Fruit fly (Drosophila melanogaster) whole organism, embryonic: Measurements from ENCODE around the gene CG3277.

Source experiments
- Ada2b ChIP-seq: fragments of 200-800 bp; sonication (Bioruptor generic); IDR thresholded peaks from 2 replicates; pipeline ENCODE4 v1.3.6; 2022; ENCODE audit warnings: missing biosample characterization, missing genetic modification characterization
- Atf-2 ChIP-seq: fragments of 200-800 bp; sonication (Bioruptor generic); optimal IDR thresholded peaks from 2 replicates; lab custom pipeline; 2016; ENCODE audit warnings: missing biosample characterization, missing genetic modification characterization
- BtbVII ChIP-seq: fragments of 200-800 bp; sonication (Bioruptor generic); optimal IDR thresholded peaks from 3 replicates; lab custom pipeline; 2017; ENCODE audit warnings: missing biosample characterization, mild to moderate bottlenecking, missing genetic modification characterization
- C15 ChIP-seq: fragments of 200-800 bp; sonication (Bioruptor generic); IDR thresholded peaks from 3 replicates; pipeline ENCODE4 v1.3.6; 2022; ENCODE audit warnings: missing biosample characterization, missing genetic modification characterization
- CG11696 ChIP-seq: fragments of 200-800 bp; sonication (Bioruptor generic); IDR thresholded peaks from 2 replicates; pipeline ENCODE4 v1.3.6; 2022; ENCODE audit warnings: missing biosample characterization, missing genetic modification characterization
- CG1233 ChIP-seq: fragments of 200-800 bp; sonication (Bioruptor generic); optimal IDR thresholded peaks from 4 replicates; lab custom pipeline; 2018; ENCODE audit warnings: missing biosample characterization, mild to moderate bottlenecking, missing genetic modification characterization
- CG13296 ChIP-seq: fragments of 200-800 bp; sonication (Bioruptor generic); optimal IDR thresholded peaks from 3 replicates; lab custom pipeline; 2018; ENCODE audit warnings: missing biosample characterization, mild to moderate bottlenecking, missing genetic modification characterization
- CG14667 ChIP-seq: fragments of 200-800 bp; sonication (Bioruptor generic); IDR thresholded peaks from 2 replicates; pipeline ENCODE4 v1.3.6; 2022; ENCODE audit warnings: missing biosample characterization, missing genetic modification characterization
- CG15696 ChIP-seq: fragments of 200-800 bp; sonication (Bioruptor generic); optimal IDR thresholded peaks from 2 replicates; lab custom pipeline; 2019; ENCODE audit warnings: missing biosample characterization, mild to moderate bottlenecking, missing genetic modification characterization, moderate library complexity
- CG17829 ChIP-seq: fragments of 200-800 bp; optimal IDR thresholded peaks from 2 replicates; lab custom pipeline; 2019; ENCODE audit warnings: missing biosample characterization, mild to moderate bottlenecking, missing genetic modification characterization, moderate library complexity
- CG18619 ChIP-seq: fragments of 200-800 bp; sonication (Bioruptor generic); optimal IDR thresholded peaks from 3 replicates; lab custom pipeline; 2017; ENCODE audit warnings: missing biosample characterization, mild to moderate bottlenecking, missing genetic modification characterization
- CG31365 ChIP-seq: fragments of 200-800 bp; sonication (Bioruptor generic); optimal IDR thresholded peaks from 2 replicates; lab custom pipeline; 2018; ENCODE audit warnings: missing biosample characterization, mild to moderate bottlenecking, missing genetic modification characterization
- CG3281 ChIP-seq: fragments of 200-800 bp; sonication (Bioruptor generic); optimal IDR thresholded peaks from 3 replicates; lab custom pipeline; 2017; ENCODE audit warnings: missing biosample characterization, mild to moderate bottlenecking, missing genetic modification characterization
- CG3726 ChIP-seq: fragments of 200-800 bp; sonication (Bioruptor generic); IDR thresholded peaks from 3 replicates; pipeline ENCODE4, ENCODE4 v1.3.6; 2022; ENCODE audit warnings: missing biosample characterization, missing genetic modification characterization
- CG3847 ChIP-seq: fragments of 200-800 bp; sonication (Bioruptor generic); IDR thresholded peaks from 2 replicates; pipeline ENCODE4 v1.3.6; 2022; ENCODE audit warnings: missing biosample characterization, missing genetic modification characterization
- CG4360 ChIP-seq: fragments of 200-800 bp; sonication (Bioruptor generic); IDR thresholded peaks from 2 replicates; pipeline ENCODE4 v1.3.6; 2022; ENCODE audit warnings: missing biosample characterization, missing genetic modification characterization
- CG5180 ChIP-seq: fragments of 200-800 bp; sonication (Bioruptor generic); optimal IDR thresholded peaks from 3 replicates; lab custom pipeline; 2017; ENCODE audit warnings: missing biosample characterization, missing genetic modification characterization, mild to moderate bottlenecking, moderate library complexity, missing genetic modification reagents
- CG6813 ChIP-seq: fragments of 200-800 bp; sonication (Bioruptor generic); optimal IDR thresholded peaks from 2 replicates; lab custom pipeline; 2017; ENCODE audit warnings: missing biosample characterization, missing genetic modification characterization, mild to moderate bottlenecking, moderate library complexity, missing genetic modification reagents
- CG8281 ChIP-seq: fragments of 200-800 bp; sonication (Bioruptor generic); optimal IDR thresholded peaks from 2 replicates; lab custom pipeline; 2018; ENCODE audit warnings: missing biosample characterization, mild to moderate bottlenecking, missing genetic modification characterization, moderate library complexity
- CG8359 ChIP-seq: fragments of 200-800 bp; sonication (Bioruptor generic); optimal IDR thresholded peaks from 2 replicates; lab custom pipeline; 2017; ENCODE audit warnings: missing biosample characterization, mild to moderate bottlenecking, missing genetic modification characterization, borderline replicate concordance
- CG8478 ChIP-seq: fragments of >200 bp; optimal IDR thresholded peaks from 2 replicates; lab custom pipeline; 2018
- Gsc ChIP-seq: fragments of 200-800 bp; sonication (Bioruptor generic); IDR thresholded peaks from 2 replicates; pipeline ENCODE4 v1.3.6; 2022; ENCODE audit warnings: missing biosample characterization, missing genetic modification characterization
- Hr78 ChIP-seq, 2 experiments: fragments of 200-800 bp in 1 of 2; fragments of >200 bp in 1 of 2; sonication (Bioruptor generic) in 1 of 2; optimal IDR thresholded peaks; 2 replicates each; lab custom pipeline; 2017 to 2019; ENCODE audit warnings: missing biosample characterization in 2 of 2, missing genetic modification characterization in 2 of 2, mild to moderate bottlenecking in 1 of 2, moderate library complexity in 1 of 2
- Mrtf ChIP-seq: fragments of 200-800 bp; sonication (Bioruptor generic); IDR thresholded peaks from 3 replicates; pipeline ENCODE4 v1.3.6; 2022; ENCODE audit warnings: missing biosample characterization, missing genetic modification characterization
- Ptx1 ChIP-seq: fragments of 200-800 bp; sonication (Bioruptor generic); IDR thresholded peaks from 2 replicates; pipeline ENCODE4 v1.3.6; 2022; ENCODE audit warnings: missing biosample characterization, missing genetic modification characterization
- Rfx ChIP-seq: fragments of 200-800 bp; sonication (Bioruptor generic); IDR thresholded peaks from 2 replicates; pipeline ENCODE4 v1.3.6; 2022; ENCODE audit warnings: missing biosample characterization, missing genetic modification characterization
- Vsx1 ChIP-seq: fragments of 200-800 bp; sonication (Bioruptor generic); optimal IDR thresholded peaks from 2 replicates; lab custom pipeline; 2017; ENCODE audit warnings: missing biosample characterization, mild to moderate bottlenecking, missing genetic modification characterization, missing genetic modification reagents
- dmrt11E ChIP-seq: fragments of 200-800 bp; sonication (Bioruptor generic); optimal IDR thresholded peaks from 3 replicates; lab custom pipeline; 2018; ENCODE audit warnings: missing biosample characterization, mild to moderate bottlenecking, missing genetic modification characterization, moderate library complexity
- fd64A ChIP-seq: fragments of 200-800 bp; sonication (Bioruptor generic); optimal IDR thresholded peaks from 3 replicates; lab custom pipeline; 2018; ENCODE audit warnings: missing biosample characterization, mild to moderate bottlenecking, missing genetic modification characterization
- fd96Cb ChIP-seq: fragments of 200-800 bp; sonication (Bioruptor generic); optimal IDR thresholded peaks from 2 replicates; lab custom pipeline; 2018; ENCODE audit warnings: missing biosample characterization, mild to moderate bottlenecking, missing genetic modification characterization, moderate library complexity
- grau ChIP-seq: fragments of 200-800 bp; optimal IDR thresholded peaks from 3 replicates; lab custom pipeline; 2019; ENCODE audit warnings: missing biosample characterization, mild to moderate bottlenecking, missing genetic modification characterization, moderate library complexity
- grn ChIP-seq: fragments of 200-800 bp; sonication (Bioruptor generic); optimal IDR thresholded peaks from 3 replicates; lab custom pipeline; 2017; ENCODE audit warnings: missing biosample characterization, missing genetic modification characterization
- gsb ChIP-seq: fragments of 200-800 bp; sonication (Bioruptor generic); IDR thresholded peaks from 2 replicates; pipeline ENCODE4 v1.3.6; 2022; ENCODE audit warnings: missing biosample characterization, missing genetic modification characterization
- kay ChIP-seq: fragments of 200-800 bp; sonication (Bioruptor generic); optimal IDR thresholded peaks from 2 replicates; lab custom pipeline; 2016; ENCODE audit warnings: missing biosample characterization, missing genetic modification characterization
- klu ChIP-seq: fragments of 200-800 bp; sonication (Bioruptor generic); IDR thresholded peaks from 2 replicates; pipeline ENCODE4 v1.3.6; 2022; ENCODE audit warnings: missing biosample characterization, missing genetic modification characterization
- lab ChIP-seq: fragments of 200-800 bp; sonication (Bioruptor generic); optimal IDR thresholded peaks from 3 replicates; lab custom pipeline; 2017; ENCODE audit warnings: missing biosample characterization, missing genetic modification characterization, mild to moderate bottlenecking, moderate library complexity, missing genetic modification reagents
- mld ChIP-seq: fragments of 200-800 bp; sonication (Bioruptor generic); IDR thresholded peaks from 3 replicates; pipeline ENCODE4 v1.3.6; 2022; ENCODE audit warnings: missing biosample characterization, missing genetic modification characterization; ENCODE audit not compliant: partially characterized antibody
- nerfin-1 ChIP-seq: fragments of 200-800 bp; sonication (Bioruptor generic); optimal IDR thresholded peaks from 3 replicates; lab custom pipeline; 2019; ENCODE audit warnings: missing biosample characterization, mild to moderate bottlenecking, missing genetic modification characterization, moderate library complexity
- org-1 ChIP-seq: fragments of 200-800 bp; sonication (Bioruptor generic); optimal IDR thresholded peaks from 2 replicates; lab custom pipeline; 2017; ENCODE audit warnings: missing biosample characterization, missing genetic modification characterization
- pb ChIP-seq: fragments of 200-800 bp; sonication (Bioruptor generic); optimal IDR thresholded peaks from 3 replicates; lab custom pipeline; 2016; ENCODE audit warnings: missing biosample characterization, missing genetic modification characterization
- ro ChIP-seq: fragments of 200-800 bp; sonication (Bioruptor generic); IDR thresholded peaks from 2 replicates; pipeline ENCODE4 v1.3.6; 2022; ENCODE audit warnings: missing biosample characterization, missing genetic modification characterization
- sd ChIP-seq: fragments of 200-800 bp; sonication (Bioruptor generic); optimal IDR thresholded peaks from 3 replicates; lab custom pipeline; 2018; ENCODE audit warnings: missing biosample characterization, mild to moderate bottlenecking, missing genetic modification characterization, moderate library complexity
- slp2 ChIP-seq: fragments of 200-800 bp; sonication (Bioruptor generic); optimal IDR thresholded peaks from 2 replicates; lab custom pipeline; 2016; ENCODE audit warnings: missing biosample characterization, missing genetic modification characterization
- tap ChIP-seq: fragments of 200-800 bp; optimal IDR thresholded peaks from 3 replicates; lab custom pipeline; 2019; ENCODE audit warnings: missing biosample characterization, mild to moderate bottlenecking, missing genetic modification characterization, moderate library complexity
- trem ChIP-seq: fragments of 200-800 bp; optimal IDR thresholded peaks from 3 replicates; lab custom pipeline; 2019; ENCODE audit warnings: missing biosample characterization, mild to moderate bottlenecking, missing genetic modification characterization, moderate library complexity
- tx ChIP-seq: fragments of 200-800 bp; sonication (Bioruptor generic); optimal IDR thresholded peaks from 2 replicates; lab custom pipeline; 2016; ENCODE audit warnings: missing biosample characterization, missing genetic modification characterization
- wdn ChIP-seq: fragments of 200-800 bp; sonication (Bioruptor generic); IDR thresholded peaks from 2 replicates; pipeline ENCODE4 v1.3.6; 2022; ENCODE audit warnings: missing biosample characterization, missing genetic modification characterization
- wek ChIP-seq: fragments of 200-800 bp; sonication (Bioruptor generic); optimal IDR thresholded peaks from 3 replicates; lab custom pipeline; 2018; ENCODE audit warnings: missing biosample characterization, mild to moderate bottlenecking, missing genetic modification characterization, moderate library complexity

CG3277 gene

dm6 chr2L:3280484-3280993, 23.4 kb upstream of the CG3277 start, which contains the start of gene OtopLb (continued):
- TF ChIP-seq wdn (GFP tag; lab: Robert Waterston, UW): no peak
- no peak for TF ChIP-seq fd96Cb (tag; lab: Kevin White, UChicago)
- peak; percentile 73 for TF ChIP-seq BtbVII (GFP tag; lab: Kevin White, UChicago)
- no peak for TF ChIP-seq Ada2b (GFP tag; lab: Robert Waterston, UW)
- no peak for TF ChIP-seq Rfx (GFP tag; lab: Robert Waterston, UW)
- TF ChIP-seq wek (GFP tag; lab: Kevin White, UChicago): peak; percentile 57
- peak; percentile 53 for TF ChIP-seq Vsx1 (GFP tag; lab: Kevin White, UChicago)
- no peak for TF ChIP-seq pb
- no peak for TF ChIP-seq CG3847
- peak; percentile 53 for TF ChIP-seq CG3281 (GFP tag; lab: Kevin White, UChicago)
- TF ChIP-seq CG3726: no peak
- TF ChIP-seq kay (GFP tag; lab: Kevin White, UChicago): no peak
- peak; percentile 68 for TF ChIP-seq CG1233 (GFP tag; lab: Kevin White, UChicago)
- no peak for TF ChIP-seq Mrtf (GFP tag; lab: Robert Waterston, UW)
- no peak for TF ChIP-seq C15
- no peak for TF ChIP-seq CG17829 (tag; lab: Kevin White, UChicago)
- TF ChIP-seq klu (GFP tag; lab: Robert Waterston, UW): no peak
- TF ChIP-seq CG13296 (GFP tag; lab: Kevin White, UChicago): peak; percentile 65
- no peak for TF ChIP-seq sd (tag; lab: Kevin White, UChicago)
- no peak for TF ChIP-seq grau
- no peak for TF ChIP-seq CG18619 (GFP tag; lab: Kevin White, UChicago)
- TF ChIP-seq CG8478 (lab: Kevin White, UChicago): no peak
- TF ChIP-seq mld (GFP tag; lab: Robert Waterston, UW): no peak
- TF ChIP-seq CG14667 (GFP tag; lab: Robert Waterston, UW): no peak
- TF ChIP-seq tap: peak; percentile 1
- TF ChIP-seq fd64A (GFP tag; lab: Kevin White, UChicago): peak; percentile 50
- peak; percentile 18 for TF ChIP-seq org-1 (GFP tag; lab: Kevin White, UChicago)
- TF ChIP-seq ro (GFP tag; lab: Robert Waterston, UW): no peak
- peak; percentile 10 for TF ChIP-seq CG8359
- peak; percentile 65 for TF ChIP-seq CG6813 (GFP tag; lab: Kevin White, UChicago)
- peak; percentile 68 for TF ChIP-seq CG8281 (tag; lab: Kevin White, UChicago)
- no peak for TF ChIP-seq Atf-2 (GFP tag; lab: Kevin White, UChicago)
- TF ChIP-seq CG15696: peak; percentile 10
- TF ChIP-seq tx (GFP tag; lab: Kevin White, UChicago): no peak
- no peak for TF ChIP-seq CG4360 (GFP tag; lab: Robert Waterston, UW)
- TF ChIP-seq nerfin-1: no peak
- TF ChIP-seq lab (GFP tag; lab: Kevin White, UChicago): peak; percentile 92
- TF ChIP-seq grn (GFP tag; lab: Kevin White, UChicago): peak; percentile 90
- TF ChIP-seq, all 482 proteins: peak for 71

dm6 chr2L:3293718-3294340, 10.1 kb upstream of the CG3277 start:
- TF ChIP-seq CG5180 (peak; percentile 93), Gsc (no peak), CG11696 (GFP tag; lab: Robert Waterston, UW) (0 out of 2 replicates have a peak, but pooled peaks have one; percentile 19), gsb (GFP tag; lab: Robert Waterston, UW) (no peak), nerfin-1 (no peak), CG31365 (no peak), trem (tag; lab: Kevin White, UChicago) (no peak), slp2 (GFP tag; lab: Kevin White, UChicago) (no peak), grn (GFP tag; lab: Kevin White, UChicago) (peak; percentile 11), Ptx1 (GFP tag; lab: Robert Waterston, UW) (no peak), Hr78 (GFP tag; optimal IDR thresholded peaks at IDR 0.05; lab: Kevin White, UChicago) (peak in 1 of 2 experiments; percentile 28), dmrt11E (tag; lab: Kevin White, UChicago) (no peak)
